Worm (Caenorhabditis elegans) whole organism, L4 larva: ENCODE measurements around the gene nhr-99.

Experiments
- D1046.2 ChIP-seq: fragments of 200-800 bp; sonication (Bioruptor generic); IDR thresholded peaks from 2 replicates; pipeline ENCODE4 v1.3.6; 2022; ENCODE audit warnings: missing genetic modification characterization, missing compliant biosample characterization
- F10B5.3 ChIP-seq: sonication (generic microtip); optimal IDR thresholded peaks from 2 replicates; lab custom pipeline; 2016; ENCODE audit warnings: mild to moderate bottlenecking, missing genetic modification characterization, missing compliant biosample characterization
- F37D6.2 ChIP-seq: sonication (generic microtip); optimal IDR thresholded peaks from 2 replicates; lab custom pipeline; 2016; ENCODE audit warnings: mild to moderate bottlenecking, missing genetic modification characterization, missing compliant biosample characterization
- Y105C5A.15 ChIP-seq: fragments of 200-800 bp; sonication (Bioruptor generic); IDR thresholded peaks from 2 replicates; pipeline ENCODE4 v1.3.6; 2022; ENCODE audit warnings: missing genetic modification characterization, missing compliant biosample characterization
- ZK546.5 ChIP-seq, 2 experiments: sonication (generic microtip); optimal IDR thresholded peaks; 2 replicates each; lab custom pipeline; 2017; ENCODE audit warnings: missing biosample characterization in 2 of 2, missing genetic modification characterization in 2 of 2
- aha-1 ChIP-seq: fragments of 150-350 bp; peaks from one replicate; lab custom pipeline; 2014; ENCODE audit warnings: missing biosample characterization, missing genetic modification characterization
- ama-1 ChIP-seq: fragments of 150-350 bp; optimal IDR thresholded peaks from 2 replicates; lab custom pipeline; 2014; ENCODE audit warnings: inconsistent platforms, mixed read lengths
- arid-1 ChIP-seq: fragments of 200-800 bp; sonication (Bioruptor generic); conservative IDR thresholded peaks from 2 replicates; pipeline ENCODE4 v1.3.6; 2022; ENCODE audit warnings: missing genetic modification reagents, missing genetic modification characterization, missing compliant biosample characterization
- ceh-28 ChIP-seq: fragments of 150-350 bp; optimal IDR thresholded peaks from 2 replicates; lab custom pipeline; 2014; ENCODE audit warnings: missing biosample characterization, missing genetic modification reagents, missing genetic modification characterization
- ces-1 ChIP-seq: fragments of 150-350 bp; sonication (generic microtip); optimal IDR thresholded peaks from 4 replicates; lab custom pipeline; 2014; ENCODE audit warnings: missing biosample characterization, missing genetic modification reagents, missing genetic modification characterization
- daf-12 ChIP-seq: fragments of 150-350 bp; optimal IDR thresholded peaks from 2 replicates; lab custom pipeline; 2014; ENCODE audit warnings: missing biosample characterization, missing genetic modification reagents, missing genetic modification characterization
- daf-16 ChIP-seq, 3 experiments: sonication (generic microtip); optimal IDR thresholded peaks; 2 replicates each; lab custom pipeline; 2016 to 2017; ENCODE audit warnings: missing genetic modification characterization in 3 of 3, missing genetic modification reagents in 3 of 3, mild to moderate bottlenecking in 2 of 3, missing compliant biosample characterization in 2 of 3, missing biosample characterization in 1 of 3, moderate library complexity in 1 of 3
- dmd-6 ChIP-seq: fragments of 200-800 bp; sonication (Bioruptor generic); IDR thresholded peaks from 2 replicates; pipeline ENCODE4 v1.3.6; 2022; ENCODE audit warnings: missing genetic modification reagents, missing genetic modification characterization, missing compliant biosample characterization
- duxl-1 ChIP-seq: sonication (generic microtip); optimal IDR thresholded peaks from 2 replicates; lab custom pipeline; 2016; ENCODE audit warnings: mild to moderate bottlenecking, missing genetic modification characterization, moderate library complexity, missing compliant biosample characterization; ENCODE audit not compliant: poor library complexity
- dve-1 ChIP-seq: sonication (generic microtip); optimal IDR thresholded peaks from 2 replicates; lab custom pipeline; 2017; ENCODE audit warnings: antibody characterized with exemption, mild to moderate bottlenecking, missing genetic modification characterization, missing compliant biosample characterization; ENCODE audit not compliant: insufficient read depth
- fkh-10 ChIP-seq: fragments of 150-350 bp; optimal IDR thresholded peaks from 2 replicates; lab custom pipeline; 2014; ENCODE audit warnings: missing biosample characterization, missing genetic modification reagents, missing genetic modification characterization
- fos-1 ChIP-seq: fragments of 150-350 bp; optimal IDR thresholded peaks from 2 replicates; lab custom pipeline; 2014; ENCODE audit warnings: missing biosample characterization, missing genetic modification characterization
- hlh-11 ChIP-seq: fragments of 200-800 bp; sonication (Bioruptor generic); optimal IDR thresholded peaks from 2 replicates; lab custom pipeline; 2018; ENCODE audit warnings: mild to moderate bottlenecking, missing genetic modification characterization, missing compliant biosample characterization
- hmg-1.1 ChIP-seq: fragments of 200-800 bp; sonication (Bioruptor generic); IDR thresholded peaks from 2 replicates; pipeline ENCODE4 v1.3.6; 2022; ENCODE audit warnings: missing genetic modification reagents, missing genetic modification characterization, missing compliant biosample characterization
- lim-7 ChIP-seq: fragments of 200-800 bp; sonication (Bioruptor generic); IDR thresholded peaks from 2 replicates; pipeline ENCODE4 v1.3.6; 2022; ENCODE audit warnings: missing genetic modification characterization, missing compliant biosample characterization
- lin-1 ChIP-seq: fragments of 200-800 bp; sonication (Bioruptor generic); IDR thresholded peaks from 2 replicates; pipeline ENCODE4 v1.3.6; 2022; ENCODE audit warnings: missing genetic modification reagents, missing genetic modification characterization, missing compliant biosample characterization
- mep-1 ChIP-seq: fragments of 150-350 bp; sonication (generic microtip); optimal IDR thresholded peaks from 3 replicates; lab custom pipeline; 2014; ENCODE audit warnings: missing biosample characterization, missing genetic modification characterization
- nhr-237 ChIP-seq: sonication (generic microtip); optimal IDR thresholded peaks from 2 replicates; lab custom pipeline; 2017; ENCODE audit warnings: missing biosample characterization, missing genetic modification characterization
- nhr-76 ChIP-seq: fragments of 150-350 bp; optimal IDR thresholded peaks from 2 replicates; lab custom pipeline; 2014; ENCODE audit warnings: missing biosample characterization, missing genetic modification characterization
- nhr-77 ChIP-seq: fragments of 150-350 bp; optimal IDR thresholded peaks from 2 replicates; lab custom pipeline; 2014; ENCODE audit warnings: missing biosample characterization, missing genetic modification characterization
- pha-4 ChIP-seq, 2 experiments: fragments of 150-350 bp in 1 of 2; fragments of 200-800 bp in 1 of 2; sonication (Bioruptor generic) in 1 of 2; IDR thresholded peaks in 1 of 2; optimal IDR thresholded peaks in 1 of 2; 2 replicates each; pipeline versions ENCODE4 v1.3.6 to Lab custom; 2014 to 2022; ENCODE audit warnings: missing genetic modification characterization in 2 of 2, missing genetic modification reagents in 2 of 2, missing biosample characterization in 1 of 2, missing compliant biosample characterization in 1 of 2
- saeg-2 ChIP-seq: fragments of 200-800 bp; sonication (Bioruptor generic); IDR thresholded peaks from 2 replicates; pipeline ENCODE4 v1.3.6; 2022; ENCODE audit warnings: missing genetic modification reagents, missing genetic modification characterization, missing compliant biosample characterization
- sdz-12 ChIP-seq: fragments of 200-800 bp; sonication (Bioruptor generic); optimal IDR thresholded peaks from 2 replicates; lab custom pipeline; 2018; ENCODE audit warnings: mild to moderate bottlenecking, missing genetic modification characterization, missing compliant biosample characterization
- skn-1 ChIP-seq: fragments of 150-350 bp; optimal IDR thresholded peaks from 2 replicates; lab custom pipeline; 2014; ENCODE audit warnings: missing biosample characterization, missing genetic modification characterization
- tra-1 ChIP-seq: fragments of 200-800 bp; sonication (Bioruptor generic); IDR thresholded peaks from 2 replicates; pipeline ENCODE4 v1.3.6; 2022; ENCODE audit warnings: missing genetic modification reagents, missing genetic modification characterization, missing compliant biosample characterization
- unc-62 ChIP-seq, 3 experiments: fragments of 150-350 bp in 1 of 3; sonication (generic microtip); optimal IDR thresholded peaks in 2 of 3; peaks in 1 of 3; 1 replicate in 1 of 3; 2 replicates in 2 of 3; lab custom pipeline; 2014 to 2017; ENCODE audit warnings: missing biosample characterization in 3 of 3, missing genetic modification characterization in 3 of 3, missing genetic modification reagents in 3 of 3, missing genotype in 1 of 3
- zag-1 ChIP-seq: fragments of 150-350 bp; optimal IDR thresholded peaks from 2 replicates; lab custom pipeline; 2014; ENCODE audit warnings: missing biosample characterization, missing genetic modification characterization
- zfp-2 ChIP-seq: sonication (generic microtip); optimal IDR thresholded peaks from 2 replicates; lab custom pipeline; 2016; ENCODE audit warnings: mild to moderate bottlenecking, missing genetic modification characterization, missing compliant biosample characterization
- ztf-11 ChIP-seq: fragments of 150-350 bp; optimal IDR thresholded peaks from 2 replicates; lab custom pipeline; 2014; ENCODE audit warnings: missing biosample characterization, missing genetic modification characterization
- ztf-7 ChIP-seq: fragments of 150-350 bp; optimal IDR thresholded peaks from 2 replicates; lab custom pipeline; 2014; ENCODE audit warnings: missing biosample characterization, missing genetic modification characterization

The nhr-99 gene

ce11 chrV:477664-478212, 3.2 kb downstream of the nhr-99 start, which contains the start of gene nhr-55 (continued):
- TF ChIP-seq ces-1 (GFP tag; lab: Kevin White, UChicago): no peak
- TF ChIP-seq nhr-76 (tag; lab: Kevin White, UChicago): no peak
- no peak for TF ChIP-seq zfp-2 (tag; lab: Kevin White, UChicago)
- no peak for TF ChIP-seq fkh-10 (GFP tag; lab: Kevin White, UChicago)
- TF ChIP-seq ZK546.5 (tag; optimal IDR thresholded peaks at IDR 0.05; lab: Kevin White, UChicago): no peak
- TF ChIP-seq zag-1 (tag; lab: Kevin White, UChicago): no peak
- peak; percentile 24 for TF ChIP-seq nhr-77
- TF ChIP-seq D1046.2 (GFP tag; lab: Robert Waterston, UW): no peak
- TF ChIP-seq ceh-28: no peak
- no peak for TF ChIP-seq skn-1 (tag; lab: Kevin White, UChicago)
- no peak for TF ChIP-seq ama-1 (lab: Kevin White, UChicago)
- no peak for TF ChIP-seq nhr-237 (tag; lab: Kevin White, UChicago)
- TF ChIP-seq F37D6.2 (tag; lab: Kevin White, UChicago): no peak
- TF ChIP-seq sdz-12 (GFP tag; lab: Kevin White, UChicago): no peak
- no peak for TF ChIP-seq daf-12
- TF ChIP-seq F10B5.3: no peak
- TF ChIP-seq ztf-7 (tag; lab: Kevin White, UChicago): no peak
- no peak for TF ChIP-seq mep-1 (tag; lab: Kevin White, UChicago)
- TF ChIP-seq lin-1 (GFP tag; lab: Robert Waterston, UW): 0 out of 2 replicates have a peak, but pooled peaks have one; percentile 12
- no peak for TF ChIP-seq ztf-11 (tag; lab: Kevin White, UChicago)
- TF ChIP-seq Y105C5A.15: no peak
- TF ChIP-seq duxl-1 (tag; lab: Kevin White, UChicago): no peak
- no peak for TF ChIP-seq arid-1 (GFP tag; lab: Robert Waterston, UW)
- no peak for TF ChIP-seq fos-1 (tag; lab: Kevin White, UChicago)
- peak; percentile 50 for TF ChIP-seq hlh-11 (tag; lab: Kevin White, UChicago)
- TF ChIP-seq hmg-1.1 (GFP tag; lab: Robert Waterston, UW): no peak
- peak; percentile 87 for TF ChIP-seq dmd-6 (GFP tag; lab: Robert Waterston, UW)
- no peak for TF ChIP-seq saeg-2 (GFP tag; lab: Robert Waterston, UW)
- TF ChIP-seq daf-16 (GFP tag; optimal IDR thresholded peaks at IDR 0.05; lab: Kevin White, UChicago): no peak
- TF ChIP-seq daf-16 (tag; optimal IDR thresholded peaks at IDR 0.05; lab: Kevin White, UChicago): peak; percentile 63
- no peak for TF ChIP-seq lim-7 (GFP tag; lab: Robert Waterston, UW)
- peak; percentile 36 for TF ChIP-seq dve-1 (tag; lab: Kevin White, UChicago)

- TF ChIP-seq pha-4 (GFP tag; IDR thresholded peaks at IDR 0.05; lab: Robert Waterston, UW) (no peak), pha-4 (tag; optimal IDR thresholded peaks at IDR 0.05; lab: Kevin White, UChicago) (no peak), dve-1 (tag; lab: Kevin White, UChicago) (no peak), unc-62 (GFP tag; optimal IDR thresholded peaks at IDR 0.05 in 1 of 2; lab: Kevin White, UChicago) (peak in 1 of 2 experiments; percentile 97), unc-62 (tag; optimal IDR thresholded peaks at IDR 0.05; lab: Kevin White, UChicago) (no peak), aha-1 (tag; lab: Kevin White, UChicago) (peak; percentile 38), dmd-6 (GFP tag; lab: Robert Waterston, UW) (peak; percentile 60)
Observed at ce11 chrV:479046-479445, 4.5 kb downstream of the nhr-99 start.

ce11 chrV:482860-483259, 8.3 kb downstream of the nhr-99 start:
- no peak for TF ChIP-seq tra-1 (GFP tag; lab: Robert Waterston, UW)
- 0 out of 2 replicates have a peak, but pooled peaks have one; percentile 24 for TF ChIP-seq dmd-6 (GFP tag; lab: Robert Waterston, UW)
- TF ChIP-seq, all 104 proteins: peak for 1
